Worm (Caenorhabditis elegans) whole organism, early embryonic: ENCODE data around the gene Y17G7B.12.

Experiments used
- B0310.2 ChIP-seq: sonication (generic microtip); optimal IDR thresholded peaks from 2 replicates; lab custom pipeline; 2016; ENCODE audit warnings: mild to moderate bottlenecking, missing genetic modification characterization, missing compliant biosample characterization
- F13C5.2 ChIP-seq: sonication (generic microtip); optimal IDR thresholded peaks from 2 replicates; lab custom pipeline; 2017; ENCODE audit warnings: mild to moderate bottlenecking, missing genetic modification characterization, inconsistent platforms, missing compliant biosample characterization
- aly-1 ChIP-seq: sonication (generic microtip); optimal IDR thresholded peaks from 2 replicates; lab custom pipeline; 2016; ENCODE audit warnings: missing genetic modification characterization, missing compliant biosample characterization
- ama-1 ChIP-seq: fragments of 150-350 bp; optimal IDR thresholded peaks from 2 replicates; lab custom pipeline; 2014
- ceh-13 ChIP-seq: fragments of 200-800 bp; sonication (Bioruptor generic); optimal IDR thresholded peaks from 2 replicates; lab custom pipeline; 2018; ENCODE audit warnings: mild to moderate bottlenecking, missing genetic modification characterization, missing compliant biosample characterization
- ceh-36 ChIP-seq: sonication (generic microtip); optimal IDR thresholded peaks from 2 replicates; lab custom pipeline; 2016; ENCODE audit warnings: missing genetic modification characterization, inconsistent platforms, missing compliant biosample characterization
- ets-7 ChIP-seq: sonication (generic microtip); optimal IDR thresholded peaks from 2 replicates; lab custom pipeline; 2016; ENCODE audit warnings: missing genotype, missing genetic modification characterization, missing compliant biosample characterization
- flt-1 ChIP-seq: fragments of 200-800 bp; sonication (Bioruptor generic); IDR thresholded peaks from 2 replicates; pipeline ENCODE4 v1.3.6; 2022; ENCODE audit warnings: missing genetic modification characterization, missing compliant biosample characterization
- hmbx-1 ChIP-seq: sonication (generic microtip); optimal IDR thresholded peaks from 2 replicates; lab custom pipeline; 2016; ENCODE audit warnings: mild to moderate bottlenecking, missing genetic modification characterization, missing compliant biosample characterization
- hmg-4 ChIP-seq: fragments of 200-800 bp; sonication (Bioruptor generic); optimal IDR thresholded peaks from 2 replicates; lab custom pipeline; 2018; ENCODE audit warnings: mild to moderate bottlenecking, missing genetic modification characterization, missing compliant biosample characterization
- hnd-1 ChIP-seq: sonication (generic microtip); optimal IDR thresholded peaks from 2 replicates; lab custom pipeline; 2016; ENCODE audit warnings: missing genetic modification characterization, missing compliant biosample characterization
- pes-1 ChIP-seq: fragments of 200-800 bp; sonication (Bioruptor generic); IDR thresholded peaks from 2 replicates; pipeline ENCODE4 v1.3.6; 2022; ENCODE audit warnings: missing genetic modification reagents, missing genetic modification characterization, missing compliant biosample characterization
- scrt-1 ChIP-seq: fragments of 200-800 bp; sonication (Bioruptor generic); IDR thresholded peaks from 2 replicates; pipeline ENCODE4 v1.3.6; 2022; ENCODE audit warnings: missing genetic modification characterization, missing compliant biosample characterization
- sea-1 ChIP-seq: fragments of 200-800 bp; sonication (Bioruptor generic); conservative IDR thresholded peaks from 2 replicates; pipeline ENCODE4 v1.3.6; 2022; ENCODE audit warnings: missing genetic modification characterization, missing compliant biosample characterization
- tbx-11 ChIP-seq: fragments of 200-800 bp; sonication (Bioruptor generic); IDR thresholded peaks from 2 replicates; pipeline ENCODE4 v1.3.6; 2022; ENCODE audit warnings: missing genetic modification characterization, missing compliant biosample characterization
- tbx-37 ChIP-seq: fragments of 200-800 bp; sonication (Bioruptor generic); conservative IDR thresholded peaks from 2 replicates; pipeline ENCODE4 v1.3.6; 2022; ENCODE audit warnings: missing genetic modification reagents, missing genetic modification characterization, missing compliant biosample characterization
- tra-4 ChIP-seq: sonication (generic microtip); optimal IDR thresholded peaks from 2 replicates; lab custom pipeline; 2017; ENCODE audit warnings: missing genetic modification characterization, missing compliant biosample characterization

Gene Y17G7B.12

DNA sequence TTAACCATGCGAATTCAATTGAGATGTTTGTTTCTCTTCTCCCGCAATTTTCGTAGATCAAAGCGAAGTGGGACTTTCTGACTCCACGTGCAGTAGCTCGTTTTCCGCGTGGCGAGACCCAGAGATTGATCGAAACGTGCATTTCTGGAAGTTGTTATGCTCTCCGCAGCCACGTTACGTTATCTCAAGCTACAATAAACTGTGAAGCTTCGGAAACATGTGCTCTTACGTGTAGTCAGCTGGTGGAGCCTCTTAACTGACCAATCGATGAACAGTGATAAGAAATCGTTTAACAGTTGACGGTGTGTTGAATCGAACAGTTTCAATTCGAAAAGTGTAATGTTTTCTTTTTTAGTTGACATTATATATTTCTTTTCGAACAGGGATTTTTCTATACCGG lies 28.5 kb downstream of the Y17G7B.12 start:
- TF ChIP-seq sea-1 (GFP tag; lab: Robert Waterston, UW) (no peak), hmbx-1 (tag; lab: Kevin White, UChicago) (no peak), hnd-1 (tag; lab: Kevin White, UChicago) (no peak), ama-1 (no peak), scrt-1 (no peak), tbx-11 (GFP tag; lab: Robert Waterston, UW) (no peak), tbx-37 (GFP tag; lab: Robert Waterston, UW) (no peak), flt-1 (GFP tag; lab: Robert Waterston, UW) (no peak), hmg-4 (GFP tag; lab: Kevin White, UChicago) (no peak), aly-1 (no peak), pes-1 (GFP tag; lab: Robert Waterston, UW) (no peak)

DNA sequence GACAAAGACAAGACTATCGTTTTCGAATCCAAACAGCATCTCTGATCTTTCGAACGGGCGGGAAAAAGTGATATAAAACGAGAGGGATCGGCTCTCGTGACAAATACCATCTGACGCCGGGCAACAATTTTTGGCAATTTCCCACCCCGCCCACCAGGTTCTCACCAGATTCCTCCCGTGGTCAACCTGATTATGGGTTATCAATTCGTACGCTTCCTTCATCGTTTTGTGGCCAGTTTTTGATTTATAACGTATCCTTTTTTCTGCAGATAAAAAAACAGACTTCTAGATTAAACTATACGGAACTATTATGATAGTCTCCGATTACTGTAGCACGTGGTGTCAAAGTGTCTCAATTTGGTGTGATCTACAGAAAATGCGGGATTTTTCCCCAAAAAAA lies 29.3 kb downstream of the Y17G7B.12 start:
- TF ChIP-seq tbx-11 (GFP tag; lab: Robert Waterston, UW) (no peak), hmg-4 (GFP tag; lab: Kevin White, UChicago) (no peak), F13C5.2 (no peak), ets-7 (tag; lab: Kevin White, UChicago) (no peak), aly-1 (no peak), tra-4 (tag; lab: Kevin White, UChicago) (no peak), hmbx-1 (tag; lab: Kevin White, UChicago) (no peak), ama-1 (no peak), ceh-36 (tag; lab: Kevin White, UChicago) (no peak), scrt-1 (no peak), sea-1 (GFP tag; lab: Robert Waterston, UW) (no peak), tbx-37 (GFP tag; lab: Robert Waterston, UW) (no peak), flt-1 (GFP tag; lab: Robert Waterston, UW) (no peak), pes-1 (GFP tag; lab: Robert Waterston, UW) (no peak), hnd-1 (tag; lab: Kevin White, UChicago) (no peak), ceh-13 (GFP tag; lab: Kevin White, UChicago) (no peak), B0310.2 (tag; lab: Kevin White, UChicago) (no peak)

DNA sequence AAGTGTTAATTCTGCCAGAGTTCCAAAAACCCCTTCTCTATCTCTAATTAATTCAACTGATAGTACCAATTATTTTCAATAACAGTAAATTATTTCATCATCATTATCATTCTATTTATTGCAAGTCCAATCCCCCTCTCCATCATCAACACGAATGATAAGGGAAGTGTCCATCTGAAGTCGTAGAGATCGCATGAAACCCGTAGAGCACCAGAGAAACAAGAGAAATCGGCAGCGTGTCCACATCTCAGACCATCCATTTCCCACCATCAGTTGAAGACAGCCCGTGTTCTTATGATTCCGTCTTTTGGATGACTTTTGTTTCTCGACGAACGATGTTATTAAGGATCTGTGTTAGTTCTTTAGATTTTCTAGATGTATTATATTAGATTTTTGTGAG lies 29.8 kb downstream of the Y17G7B.12 start:
- TF ChIP-seq tbx-11 (GFP tag; lab: Robert Waterston, UW) (no peak), flt-1 (GFP tag; lab: Robert Waterston, UW) (no peak), hmg-4 (GFP tag; lab: Kevin White, UChicago) (no peak), tra-4 (tag; lab: Kevin White, UChicago) (no peak), aly-1 (no peak), hnd-1 (tag; lab: Kevin White, UChicago) (no peak), sea-1 (GFP tag; lab: Robert Waterston, UW) (no peak)

DNA sequence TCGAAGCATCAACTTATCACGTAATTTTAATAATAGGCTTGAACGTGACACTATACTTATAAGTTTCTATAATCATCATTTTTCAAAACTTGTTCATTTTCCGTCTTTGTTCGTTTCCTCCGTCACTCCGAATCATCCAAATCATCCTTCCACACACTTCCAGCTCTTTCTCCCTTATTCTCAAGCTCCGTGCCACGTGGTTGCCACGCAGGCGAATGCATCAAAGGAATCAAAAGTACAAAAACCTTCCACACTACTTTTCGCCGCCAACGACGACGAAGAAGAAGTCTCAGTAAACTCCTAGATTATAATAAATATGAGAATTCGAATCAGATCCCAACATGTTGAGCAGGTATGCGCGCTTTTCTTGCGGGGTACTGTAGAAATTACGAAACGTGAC lies 30.5 kb downstream of the Y17G7B.12 start:
- TF ChIP-seq flt-1 (GFP tag; lab: Robert Waterston, UW) (no peak), ets-7 (tag; lab: Kevin White, UChicago) (no peak), B0310.2 (tag; lab: Kevin White, UChicago) (no peak)

DNA sequence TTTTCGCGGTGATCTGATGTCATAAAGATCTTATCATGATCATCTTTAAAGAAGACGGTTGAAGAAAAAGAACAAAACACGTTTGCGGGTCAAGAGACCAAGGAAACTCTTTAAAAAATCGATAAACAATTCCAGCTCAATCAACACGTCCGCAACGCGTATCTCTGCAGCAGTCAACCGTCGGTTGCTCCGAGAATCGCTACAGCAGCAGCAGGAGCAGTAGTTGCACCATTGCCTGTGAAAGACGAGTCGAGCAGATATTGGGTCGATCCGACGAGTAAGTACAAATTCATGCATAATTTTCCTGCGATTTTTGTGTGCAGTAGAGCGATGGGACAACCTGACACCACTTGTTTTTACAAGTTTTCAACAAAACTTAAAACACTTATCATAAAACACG lies 30.9 kb downstream of the Y17G7B.12 start:
- TF ChIP-seq sea-1 (GFP tag; lab: Robert Waterston, UW): no peak
- TF ChIP-seq tbx-11 (GFP tag; lab: Robert Waterston, UW): no peak
- TF ChIP-seq scrt-1: no peak
- TF ChIP-seq ceh-36 (tag; lab: Kevin White, UChicago): no peak
- no peak for TF ChIP-seq hmg-4 (GFP tag; lab: Kevin White, UChicago)
- TF ChIP-seq pes-1 (GFP tag; lab: Robert Waterston, UW): no peak
- TF ChIP-seq tra-4 (tag; lab: Kevin White, UChicago): no peak
- TF ChIP-seq ets-7 (tag; lab: Kevin White, UChicago): no peak
- TF ChIP-seq aly-1: no peak
- TF ChIP-seq ama-1: no peak
- no peak for TF ChIP-seq ceh-13 (GFP tag; lab: Kevin White, UChicago)
- TF ChIP-seq hnd-1 (tag; lab: Kevin White, UChicago): no peak
- no peak for TF ChIP-seq tbx-37 (GFP tag; lab: Robert Waterston, UW)
- TF ChIP-seq flt-1 (GFP tag; lab: Robert Waterston, UW): no peak
- TF ChIP-seq hmbx-1 (tag; lab: Kevin White, UChicago): no peak
- TF ChIP-seq F13C5.2: no peak
- no peak for TF ChIP-seq B0310.2 (tag; lab: Kevin White, UChicago)

DNA sequence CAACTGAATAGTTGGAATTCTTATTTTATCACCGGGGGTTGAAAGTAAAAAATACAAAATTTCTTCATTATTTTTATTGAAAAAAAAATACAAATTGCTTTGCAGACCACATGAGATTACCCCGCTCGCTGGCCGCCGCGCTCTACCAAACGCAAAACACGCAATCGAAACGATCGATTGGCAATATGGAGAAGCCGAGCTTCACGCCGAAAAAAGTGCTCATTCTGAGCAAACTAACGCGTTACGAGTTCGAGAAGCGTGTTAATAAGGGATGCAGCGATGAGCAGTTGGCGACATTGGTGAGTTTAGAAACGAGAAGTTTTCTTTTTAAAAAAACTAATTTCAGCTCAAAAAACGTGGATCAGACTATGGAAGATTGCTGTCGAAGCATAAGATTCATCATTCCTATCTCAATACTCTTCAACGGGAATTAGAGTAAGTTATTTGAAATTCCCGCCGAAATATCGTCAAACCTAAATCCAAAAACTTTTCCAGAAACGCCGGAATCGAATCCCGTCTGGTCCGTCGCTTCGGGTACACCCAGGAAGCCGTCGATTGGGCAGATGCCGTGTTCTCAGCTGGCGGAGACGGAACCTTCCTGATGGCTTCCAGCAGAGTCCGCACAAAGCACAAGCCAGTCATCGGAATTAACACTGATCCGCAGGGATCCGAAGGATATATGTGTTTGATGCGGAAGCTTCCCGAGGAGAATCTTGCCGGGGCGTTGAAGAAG lies 31.9 kb downstream of the Y17G7B.12 start:
- TF ChIP-seq scrt-1 (no peak), hmbx-1 (tag; lab: Kevin White, UChicago) (no peak), ceh-36 (tag; lab: Kevin White, UChicago) (no peak), tbx-11 (GFP tag; lab: Robert Waterston, UW) (no peak), tbx-37 (GFP tag; lab: Robert Waterston, UW) (no peak), B0310.2 (tag; lab: Kevin White, UChicago) (no peak), tra-4 (tag; lab: Kevin White, UChicago) (no peak), hmg-4 (GFP tag; lab: Kevin White, UChicago) (no peak), F13C5.2 (no peak), ets-7 (tag; lab: Kevin White, UChicago) (no peak), ceh-13 (GFP tag; lab: Kevin White, UChicago) (no peak), hnd-1 (tag; lab: Kevin White, UChicago) (no peak), flt-1 (GFP tag; lab: Robert Waterston, UW) (no peak), aly-1 (no peak), ama-1 (no peak), pes-1 (GFP tag; lab: Robert Waterston, UW) (no peak), sea-1 (GFP tag; lab: Robert Waterston, UW) (no peak)

DNA sequence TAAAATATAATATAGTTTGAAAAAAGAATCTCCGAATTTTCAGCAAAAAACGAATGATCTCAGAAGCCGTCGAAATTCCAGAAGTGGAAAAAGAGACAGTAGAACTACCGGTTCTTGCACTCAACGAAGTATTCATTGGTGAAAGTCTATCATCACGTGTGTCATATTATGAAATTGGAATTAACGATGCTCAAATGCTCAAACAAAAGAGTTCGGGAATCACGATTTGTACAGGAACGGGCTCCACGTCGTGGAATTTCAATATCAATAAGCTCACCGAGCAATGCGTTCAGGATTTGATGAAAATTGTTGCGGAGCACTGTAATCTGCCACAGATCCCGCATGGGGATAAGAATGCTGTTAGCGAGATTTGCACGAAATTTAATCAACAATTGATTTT lies 34.6 kb downstream of the Y17G7B.12 start:
- TF ChIP-seq F13C5.2 (no peak), B0310.2 (tag; lab: Kevin White, UChicago) (no peak), aly-1 (no peak), hmg-4 (GFP tag; lab: Kevin White, UChicago) (no peak), ceh-36 (tag; lab: Kevin White, UChicago) (no peak), hnd-1 (tag; lab: Kevin White, UChicago) (no peak), pes-1 (GFP tag; lab: Robert Waterston, UW) (no peak), flt-1 (GFP tag; lab: Robert Waterston, UW) (no peak), tbx-11 (GFP tag; lab: Robert Waterston, UW) (no peak), sea-1 (GFP tag; lab: Robert Waterston, UW) (no peak), ama-1 (no peak)
